Worm (Caenorhabditis elegans) whole organism, L3 larva: ENCODE measurements around the gene lido-5.

ENCODE experiments used
- ZK546.5 ChIP-seq: sonication (generic microtip); optimal IDR thresholded peaks from 2 replicates; lab custom pipeline; 2017; ENCODE audit warnings: missing biosample characterization, missing genetic modification characterization
- ama-1 ChIP-seq: fragments of 150-350 bp; optimal IDR thresholded peaks from 2 replicates; lab custom pipeline; 2018
- ceh-16 ChIP-seq: sonication (generic microtip); optimal IDR thresholded peaks from 2 replicates; lab custom pipeline; 2017; ENCODE audit warnings: missing biosample characterization, missing genetic modification characterization
- elt-3 ChIP-seq, 3 experiments: fragments of 150-350 bp in 1 of 3; sonication (generic microtip) in 2 of 3; optimal IDR thresholded peaks; 2 replicates in 2 of 3; 4 replicates in 1 of 3; lab custom pipeline; 2014 to 2017; ENCODE audit warnings: missing biosample characterization in 3 of 3, missing genetic modification characterization in 3 of 3
- fkh-10 ChIP-seq: sonication (generic microtip); optimal IDR thresholded peaks from 2 replicates; lab custom pipeline; 2017; ENCODE audit warnings: missing biosample characterization, missing genetic modification reagents, missing genetic modification characterization
- fkh-2 ChIP-seq: fragments of 150-350 bp; optimal IDR thresholded peaks from 2 replicates; lab custom pipeline; 2014; ENCODE audit warnings: missing biosample characterization, missing genetic modification reagents, missing genetic modification characterization
- mdl-1 ChIP-seq: fragments of 150-350 bp; optimal IDR thresholded peaks from 2 replicates; lab custom pipeline; 2014; ENCODE audit warnings: missing biosample characterization, missing genetic modification characterization
- nhr-28 ChIP-seq: fragments of 150-350 bp; optimal IDR thresholded peaks from 2 replicates; lab custom pipeline; 2014; ENCODE audit warnings: missing biosample characterization, missing genetic modification characterization
- pha-4 ChIP-seq: fragments of 150-350 bp; optimal IDR thresholded peaks from 2 replicates; lab custom pipeline; 2014; ENCODE audit warnings: missing biosample characterization, missing genetic modification reagents, missing genetic modification characterization
- skn-1 ChIP-seq: fragments of 150-350 bp; optimal IDR thresholded peaks from 2 replicates; lab custom pipeline; 2014; ENCODE audit warnings: missing biosample characterization, missing genetic modification characterization
- snpc-4 ChIP-seq: fragments of 150-350 bp; optimal IDR thresholded peaks from 2 replicates; lab custom pipeline; 2014; ENCODE audit warnings: missing biosample characterization, missing genetic modification characterization

- TF ChIP-seq snpc-4, result no peak
- no peak for TF ChIP-seq fkh-10 (GFP tag; lab: Kevin White, UChicago)
- TF ChIP-seq nhr-28 (tag; lab: Kevin White, UChicago), result no peak
- no peak for TF ChIP-seq elt-3 (tag; optimal IDR thresholded peaks at IDR 0.05; lab: Kevin White, UChicago)
- no peak for TF ChIP-seq ama-1 (lab: Kevin White, UChicago)
- no peak for TF ChIP-seq mdl-1 (tag; lab: Kevin White, UChicago)
- TF ChIP-seq ZK546.5 (tag; lab: Kevin White, UChicago), result no peak
- no peak for TF ChIP-seq skn-1 (tag; lab: Kevin White, UChicago)
- TF ChIP-seq ceh-16 (tag; lab: Kevin White, UChicago), result no peak
- no peak for TF ChIP-seq pha-4 (tag; lab: Kevin White, UChicago)
- TF ChIP-seq fkh-2 (tag; lab: Kevin White, UChicago), result no peak
These were observed 13.8 kb downstream of the lido-5 start, which contains the start of gene lido-1 for ce11 chrX:17096508-17097234.
